Fruit fly (Drosophila melanogaster): ENCODE measurements around the gene Vps60.

DNA sequence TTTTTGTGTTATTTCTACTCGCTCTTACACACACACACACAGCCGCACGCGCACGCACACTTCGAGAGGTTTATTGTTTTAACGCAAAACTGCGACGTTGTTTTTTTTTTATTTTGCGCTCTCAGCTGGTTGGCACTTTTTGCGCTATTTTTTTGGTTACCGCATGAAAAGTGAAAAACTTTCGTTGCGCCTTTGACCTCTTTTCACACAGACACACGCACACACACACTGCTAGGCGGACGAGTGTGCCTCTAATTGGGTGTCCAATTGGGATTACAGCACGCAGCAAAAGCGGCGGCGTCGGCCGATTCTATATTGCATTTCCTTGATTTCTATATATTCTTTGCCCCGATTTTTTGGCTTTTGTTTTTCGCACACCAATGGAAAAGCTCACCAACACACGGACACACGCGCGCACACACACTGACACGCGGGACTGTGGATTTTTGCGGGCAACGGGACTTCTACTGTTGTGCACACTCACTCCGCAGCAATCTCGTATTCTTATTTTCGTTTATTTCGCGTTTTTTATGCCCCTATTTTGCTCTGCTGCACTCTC is 47.0 kb upstream of the Vps60 start:
- TF ChIP-seq Dp (GFP tag; optimal IDR thresholded peaks at IDR 0.05) (no peak), fru (optimal IDR thresholded peaks at IDR 0.05) (no peak), dpn (GFP tag; optimal IDR thresholded peaks at IDR 0.05) (no peak), CG32532 (GFP tag; IDR thresholded peaks at IDR 0.05) (no peak), Dip3 (GFP tag; optimal IDR thresholded peaks at IDR 0.05) (no peak), Oli (tag; optimal IDR thresholded peaks at IDR 0.05) (no peak), Hsf (GFP tag; optimal IDR thresholded peaks at IDR 0.05) (no peak)

Measured in whole organism, embryonic.